Fruit fly (Drosophila melanogaster) whole organism: ENCODE measurements around the gene yellow-h.

Experiments used
- CG8478 ChIP-seq: fragments of >200 bp; optimal IDR thresholded peaks from 2 replicates; lab custom pipeline; 2018; ENCODE audit warnings: inconsistent platforms
- EcR ChIP-seq, 2 experiments: fragments of >200 bp; optimal IDR thresholded peaks; 2 replicates each; lab custom pipeline; 2017; ENCODE audit warnings: missing biosample characterization in 2 of 2, missing genetic modification characterization in 2 of 2, missing genetic modification reagents in 2 of 2
- pan ChIP-seq: fragments of >200 bp; optimal IDR thresholded peaks from 2 replicates; lab custom pipeline; 2017
- psq ChIP-seq: fragments of >200 bp; optimal IDR thresholded peaks from 2 replicates; lab custom pipeline; 2017
- usp ChIP-seq: fragments of >200 bp; optimal IDR thresholded peaks from 2 replicates; lab custom pipeline; 2017; ENCODE audit warnings: missing biosample characterization, missing genetic modification characterization, mixed read lengths

DNA sequence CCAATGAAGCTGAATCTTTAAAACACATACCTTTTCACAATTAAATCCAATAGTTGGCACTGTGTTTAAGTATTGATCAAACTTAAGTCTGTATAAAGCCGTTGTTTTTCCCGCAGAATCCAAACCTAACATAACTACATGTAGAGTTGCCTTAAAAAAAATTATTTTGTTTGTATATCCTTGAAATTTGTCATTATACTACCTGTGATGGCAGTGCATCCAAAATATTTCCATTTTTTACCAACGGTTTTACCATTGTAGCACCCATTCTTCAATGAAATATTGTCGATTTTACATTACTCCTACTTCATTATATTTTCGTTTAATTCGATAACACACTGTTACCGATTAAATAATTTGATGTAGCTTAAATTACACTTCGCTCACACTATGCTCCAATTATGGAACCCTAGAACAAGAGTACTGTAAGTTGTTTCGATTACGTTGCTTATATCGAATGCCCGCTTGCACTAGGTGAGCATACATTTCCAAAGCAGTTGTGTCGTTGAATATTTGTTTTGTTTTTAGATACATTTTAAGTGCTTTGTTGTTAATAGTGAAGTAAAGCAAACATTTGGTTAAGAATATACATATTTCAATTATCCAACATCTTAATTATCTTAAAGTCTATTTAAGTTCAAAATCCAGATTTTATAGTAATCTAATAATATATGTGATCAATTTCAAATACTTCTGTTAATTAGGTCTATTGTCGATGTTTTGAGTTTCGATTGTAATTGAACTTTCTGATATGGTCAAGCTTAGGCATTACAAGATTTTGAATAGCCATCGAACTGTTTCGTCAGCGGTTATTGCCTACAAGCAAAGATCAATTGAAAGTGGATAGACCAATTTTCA lies 48.4 kb upstream of the yellow-h start, which contains the start of gene Arl4:
- TF ChIP-seq EcR (GFP tag; optimal IDR thresholded peaks at IDR 0.05; lab: Kevin White, UChicago) (no peak), pan (lab: Kevin White, UChicago) (no peak), CG8478 (lab: Kevin White, UChicago) (no peak), usp (GFP tag; lab: Kevin White, UChicago) (no peak), psq (lab: Kevin White, UChicago) (no peak)
